Worm (Caenorhabditis elegans) whole organism, early embryonic: Measurements from ENCODE around the gene Y38H8A.7.

ENCODE experiments used
- B0310.2 ChIP-seq: sonication (generic microtip); optimal IDR thresholded peaks from 2 replicates; lab custom pipeline; 2016; ENCODE audit warnings: mild to moderate bottlenecking, missing genetic modification characterization, missing compliant biosample characterization
- F13C5.2 ChIP-seq: sonication (generic microtip); optimal IDR thresholded peaks from 2 replicates; lab custom pipeline; 2017; ENCODE audit warnings: mild to moderate bottlenecking, missing genetic modification characterization, inconsistent platforms, missing compliant biosample characterization
- aly-1 ChIP-seq: sonication (generic microtip); optimal IDR thresholded peaks from 2 replicates; lab custom pipeline; 2016; ENCODE audit warnings: missing genetic modification characterization, missing compliant biosample characterization
- ama-1 ChIP-seq: fragments of 150-350 bp; optimal IDR thresholded peaks from 2 replicates; lab custom pipeline; 2014
- ceh-13 ChIP-seq: fragments of 200-800 bp; sonication (Bioruptor generic); optimal IDR thresholded peaks from 2 replicates; lab custom pipeline; 2018; ENCODE audit warnings: mild to moderate bottlenecking, missing genetic modification characterization, missing compliant biosample characterization
- ceh-36 ChIP-seq: sonication (generic microtip); optimal IDR thresholded peaks from 2 replicates; lab custom pipeline; 2016; ENCODE audit warnings: missing genetic modification characterization, inconsistent platforms, missing compliant biosample characterization
- ets-7 ChIP-seq: sonication (generic microtip); optimal IDR thresholded peaks from 2 replicates; lab custom pipeline; 2016; ENCODE audit warnings: missing genotype, missing genetic modification characterization, missing compliant biosample characterization
- flt-1 ChIP-seq: fragments of 200-800 bp; sonication (Bioruptor generic); IDR thresholded peaks from 2 replicates; pipeline ENCODE4 v1.3.6; 2022; ENCODE audit warnings: missing genetic modification characterization, missing compliant biosample characterization
- hmbx-1 ChIP-seq: sonication (generic microtip); optimal IDR thresholded peaks from 2 replicates; lab custom pipeline; 2016; ENCODE audit warnings: mild to moderate bottlenecking, missing genetic modification characterization, missing compliant biosample characterization
- hmg-4 ChIP-seq: fragments of 200-800 bp; sonication (Bioruptor generic); optimal IDR thresholded peaks from 2 replicates; lab custom pipeline; 2018; ENCODE audit warnings: mild to moderate bottlenecking, missing genetic modification characterization, missing compliant biosample characterization
- hnd-1 ChIP-seq: sonication (generic microtip); optimal IDR thresholded peaks from 2 replicates; lab custom pipeline; 2016; ENCODE audit warnings: missing genetic modification characterization, missing compliant biosample characterization
- pes-1 ChIP-seq: fragments of 200-800 bp; sonication (Bioruptor generic); IDR thresholded peaks from 2 replicates; pipeline ENCODE4 v1.3.6; 2022; ENCODE audit warnings: missing genetic modification reagents, missing genetic modification characterization, missing compliant biosample characterization
- scrt-1 ChIP-seq: fragments of 200-800 bp; sonication (Bioruptor generic); IDR thresholded peaks from 2 replicates; pipeline ENCODE4 v1.3.6; 2022; ENCODE audit warnings: missing genetic modification characterization, missing compliant biosample characterization
- sea-1 ChIP-seq: fragments of 200-800 bp; sonication (Bioruptor generic); conservative IDR thresholded peaks from 2 replicates; pipeline ENCODE4 v1.3.6; 2022; ENCODE audit warnings: missing genetic modification characterization, missing compliant biosample characterization
- tbx-11 ChIP-seq: fragments of 200-800 bp; sonication (Bioruptor generic); IDR thresholded peaks from 2 replicates; pipeline ENCODE4 v1.3.6; 2022; ENCODE audit warnings: missing genetic modification characterization, missing compliant biosample characterization
- tbx-37 ChIP-seq: fragments of 200-800 bp; sonication (Bioruptor generic); conservative IDR thresholded peaks from 2 replicates; pipeline ENCODE4 v1.3.6; 2022; ENCODE audit warnings: missing genetic modification reagents, missing genetic modification characterization, missing compliant biosample characterization
- tra-4 ChIP-seq: sonication (generic microtip); optimal IDR thresholded peaks from 2 replicates; lab custom pipeline; 2017; ENCODE audit warnings: missing genetic modification characterization, missing compliant biosample characterization

Y38H8A.7 gene

ce11 chrIV:13443543-13443942, 11.8 kb upstream of the Y38H8A.7 start:
- TF ChIP-seq pes-1 (GFP tag; lab: Robert Waterston, UW), result 0 out of 2 replicates have a peak, but pooled peaks have one; percentile 35

ce11 chrIV:13445275-13445674, 10.0 kb upstream of the Y38H8A.7 start, which contains the start of gene mam-3:
mam-3 (minus strand) TSS chrIV:13445375.
- TF ChIP-seq flt-1 (GFP tag; lab: Robert Waterston, UW) (no peak), aly-1 (tag; lab: Kevin White, UChicago) (no peak)

ce11 chrIV:13450740-13451139, 4.6 kb upstream of the Y38H8A.7 start:
- TF ChIP-seq tbx-11 (no peak), pes-1 (GFP tag; lab: Robert Waterston, UW) (0 out of 2 replicates have a peak, but pooled peaks have one; percentile 11)

DNA sequence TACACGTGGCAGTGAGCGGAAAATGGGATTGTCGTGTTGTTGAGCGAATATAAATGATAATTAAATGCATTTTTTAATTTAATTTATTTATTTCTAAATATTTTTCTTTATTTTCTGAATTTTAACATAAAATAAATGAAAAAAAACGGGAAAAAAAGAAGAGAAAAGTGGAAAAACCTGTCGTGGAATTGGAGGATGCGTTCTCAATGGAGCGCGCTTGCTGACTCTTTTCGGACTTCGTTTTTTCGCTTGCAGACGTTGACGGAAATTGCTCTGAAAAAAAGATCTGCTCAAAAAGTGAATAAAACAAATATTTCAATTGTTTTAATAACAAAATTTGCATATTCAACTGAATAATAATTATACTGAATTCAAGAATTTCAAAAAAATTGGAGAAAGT, 1.8 kb upstream of the Y38H8A.7 start:
- no peak for TF ChIP-seq pes-1 (GFP tag; lab: Robert Waterston, UW)
- TF ChIP-seq hnd-1 (tag; lab: Kevin White, UChicago), result no peak
- no peak for TF ChIP-seq hmg-4 (GFP tag; lab: Kevin White, UChicago)
- no peak for TF ChIP-seq hmbx-1 (tag; lab: Kevin White, UChicago)

ce11 chrIV:13454698-13455097, 602 bp upstream of the Y38H8A.7 start, which contains the start of gene uso-1:
uso-1 (minus strand) TSS chrIV:13454798.
- no peak for TF ChIP-seq ceh-13 (GFP tag; lab: Kevin White, UChicago)
- TF ChIP-seq flt-1 (GFP tag; lab: Robert Waterston, UW), result no peak
- TF ChIP-seq tra-4, result no peak
- TF ChIP-seq aly-1 (tag; lab: Kevin White, UChicago), result no peak
- TF ChIP-seq ama-1 (lab: Kevin White, UChicago), result no peak
- TF ChIP-seq F13C5.2, result no peak
- no peak for TF ChIP-seq ceh-36 (tag; lab: Kevin White, UChicago)
- TF ChIP-seq hmg-4 (GFP tag; lab: Kevin White, UChicago), result no peak
- no peak for TF ChIP-seq ets-7 (tag; lab: Kevin White, UChicago)
- no peak for TF ChIP-seq scrt-1
- no peak for TF ChIP-seq tbx-11
- TF ChIP-seq tbx-37, result no peak
- no peak for TF ChIP-seq B0310.2
- TF ChIP-seq pes-1 (GFP tag; lab: Robert Waterston, UW), result no peak
- TF ChIP-seq hnd-1 (tag; lab: Kevin White, UChicago), result no peak
- no peak for TF ChIP-seq sea-1 (GFP tag; lab: Robert Waterston, UW)
- no peak for TF ChIP-seq hmbx-1 (tag; lab: Kevin White, UChicago)

ce11 chrIV:13456893-13457292, 1.6 kb downstream of the Y38H8A.7 start:
- no peak for TF ChIP-seq hmg-4 (GFP tag; lab: Kevin White, UChicago)

ce11 chrIV:13458237-13458636, 2.9 kb downstream of the Y38H8A.7 start:
- no peak for TF ChIP-seq sea-1 (GFP tag; lab: Robert Waterston, UW)
- TF ChIP-seq scrt-1, result 0 out of 2 replicates have a peak, but pooled peaks have one; percentile 5

ce11 chrIV:13460876-13461275, 5.6 kb downstream of the Y38H8A.7 start, which contains the start of gene Y38H8A.12:
Y38H8A.12 (minus strand) TSS chrIV:13460976.
- no peak for TF ChIP-seq ama-1 (lab: Kevin White, UChicago)
- TF ChIP-seq tra-4, result no peak
- no peak for TF ChIP-seq hmbx-1 (tag; lab: Kevin White, UChicago)
- no peak for TF ChIP-seq ceh-36 (tag; lab: Kevin White, UChicago)
- no peak for TF ChIP-seq B0310.2
- TF ChIP-seq tbx-11, result no peak
- no peak for TF ChIP-seq sea-1 (GFP tag; lab: Robert Waterston, UW)
- TF ChIP-seq pes-1 (GFP tag; lab: Robert Waterston, UW), result no peak
- no peak for TF ChIP-seq F13C5.2
- no peak for TF ChIP-seq hmg-4 (GFP tag; lab: Kevin White, UChicago)
- TF ChIP-seq scrt-1, result no peak
- no peak for TF ChIP-seq ceh-13 (GFP tag; lab: Kevin White, UChicago)
- TF ChIP-seq ets-7 (tag; lab: Kevin White, UChicago), result no peak
- TF ChIP-seq hnd-1 (tag; lab: Kevin White, UChicago), result no peak
- TF ChIP-seq flt-1 (GFP tag; lab: Robert Waterston, UW), result no peak
- TF ChIP-seq tbx-37, result no peak
- no peak for TF ChIP-seq aly-1 (tag; lab: Kevin White, UChicago)

ce11 chrIV:13463889-13464288, 8.6 kb downstream of the Y38H8A.7 start:
- TF ChIP-seq pes-1 (GFP tag; lab: Robert Waterston, UW) (peak; percentile 66; the same call in 1 of the 2 replicates), flt-1 (GFP tag; lab: Robert Waterston, UW) (peak; percentile 62; the same call in 1 of the 2 replicates)

DNA sequence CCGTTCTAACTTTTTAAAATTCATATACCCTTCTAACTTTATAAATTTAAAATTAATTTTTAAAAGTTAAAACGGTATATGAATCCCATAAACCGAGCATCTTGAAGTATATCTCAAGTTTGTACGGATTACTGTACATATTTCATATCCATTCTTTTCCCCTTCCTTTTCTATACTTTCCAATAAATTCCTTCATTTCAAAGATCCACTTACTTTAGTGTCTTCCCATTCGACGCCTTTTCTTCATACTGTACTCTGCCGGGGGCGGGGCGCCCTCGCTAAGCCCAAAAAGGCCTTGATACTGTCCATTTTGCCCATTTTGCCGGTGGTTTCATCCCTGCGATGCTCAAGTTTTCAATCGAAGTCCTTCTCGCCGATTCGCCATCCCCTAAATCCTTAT, 10.5 kb downstream of the Y38H8A.7 start, which contains the start of gene fezf-1:
Gene fezf-1 (plus strand): TSS at position 301 of the 400 bp plus-strand sequence.
- TF ChIP-seq hnd-1 (tag; lab: Kevin White, UChicago) (no peak), ama-1 (lab: Kevin White, UChicago) (no peak), hmg-4 (GFP tag; lab: Kevin White, UChicago) (no peak)
